Worm (Caenorhabditis elegans) whole organism, L1 larva: ENCODE data around the gene atf-4.
A peak's percentile ranks its signal among the peaks of the same experiment; 100 is the strongest.

Experiments used
- C04F5.9 ChIP-seq: sonication (generic microtip); optimal IDR thresholded peaks from 2 replicates; lab custom pipeline; 2016; ENCODE audit warnings: missing genetic modification characterization, missing compliant biosample characterization
- C16A3.4 ChIP-seq: fragments of 150-350 bp; optimal IDR thresholded peaks from 2 replicates; lab custom pipeline; 2014; ENCODE audit warnings: missing biosample characterization, missing genetic modification characterization
- Y116A8C.19 ChIP-seq: sonication (generic microtip); optimal IDR thresholded peaks from 2 replicates; lab custom pipeline; 2016; ENCODE audit warnings: missing compliant biosample characterization, missing genetic modification characterization, borderline replicate concordance
- aha-1 ChIP-seq: fragments of 150-350 bp; optimal IDR thresholded peaks from 2 replicates; lab custom pipeline; 2014; ENCODE audit warnings: missing biosample characterization, missing genetic modification characterization
- aly-2 ChIP-seq: fragments of 150-350 bp; optimal IDR thresholded peaks from 2 replicates; lab custom pipeline; 2014; ENCODE audit warnings: missing biosample characterization, missing genetic modification characterization
- ama-1 ChIP-seq: fragments of 150-350 bp; optimal IDR thresholded peaks from 2 replicates; lab custom pipeline; 2014
- blmp-1 ChIP-seq: fragments of 150-350 bp; optimal IDR thresholded peaks from 2 replicates; lab custom pipeline; 2014; ENCODE audit warnings: missing biosample characterization, missing genetic modification characterization
- ceh-63 ChIP-seq: fragments of 200-800 bp; sonication (Bioruptor generic); optimal IDR thresholded peaks from 2 replicates; lab custom pipeline; 2018; ENCODE audit warnings: mild to moderate bottlenecking, missing genetic modification characterization, missing compliant biosample characterization
- ceh-88 ChIP-seq: fragments of 200-800 bp; sonication (Bioruptor generic); IDR thresholded peaks from 2 replicates; pipeline ENCODE4 v1.3.6; 2022; ENCODE audit warnings: missing genetic modification characterization, missing compliant biosample characterization
- dpl-1 ChIP-seq, 3 experiments: fragments of 150-350 bp in 2 of 3; sonication (generic microtip) in 1 of 3; optimal IDR thresholded peaks; 2 replicates each; lab custom pipeline; 2014 to 2017; ENCODE audit warnings: missing biosample characterization in 3 of 3, missing genetic modification characterization in 3 of 3, missing genetic modification reagents in 3 of 3
- dsc-1 ChIP-seq: sonication (generic microtip); optimal IDR thresholded peaks from 2 replicates; lab custom pipeline; 2016; ENCODE audit warnings: mild to moderate bottlenecking, missing genetic modification characterization, missing compliant biosample characterization
- efl-1 ChIP-seq, 4 experiments: fragments of 150-350 bp; optimal IDR thresholded peaks in 3 of 4; peaks in 1 of 4; 1 replicate in 1 of 4; 2 replicates in 3 of 4; lab custom pipeline; 2014; ENCODE audit warnings: missing biosample characterization in 2 of 4, missing genetic modification characterization in 2 of 4, missing genetic modification reagents in 2 of 4
- egl-13 ChIP-seq: sonication (generic microtip); optimal IDR thresholded peaks from 2 replicates; lab custom pipeline; 2016; ENCODE audit warnings: missing genotype, missing genetic modification reagents, missing genetic modification characterization, missing compliant biosample characterization
- egl-27 ChIP-seq, 2 experiments: fragments of 150-350 bp in 1 of 2; sonication (generic microtip); optimal IDR thresholded peaks; 3 replicates each; lab custom pipeline; 2017 to 2018; ENCODE audit warnings: missing biosample characterization in 2 of 2, missing genetic modification characterization in 2 of 2, missing genetic modification reagents in 2 of 2
- elt-2 ChIP-seq: sonication (generic microtip); optimal IDR thresholded peaks from 2 replicates; lab custom pipeline; 2016; ENCODE audit warnings: missing genetic modification characterization, mild to moderate bottlenecking, inconsistent platforms, missing compliant biosample characterization, missing genetic modification reagents
- ets-5 ChIP-seq: fragments of 200-800 bp; sonication (Bioruptor generic); IDR thresholded peaks from 2 replicates; pipeline ENCODE4 v1.3.6; 2022; ENCODE audit warnings: missing genetic modification characterization, missing compliant biosample characterization
- fkh-10 ChIP-seq: sonication (generic microtip); optimal IDR thresholded peaks from 2 replicates; lab custom pipeline; 2017; ENCODE audit warnings: missing biosample characterization, missing genetic modification reagents, missing genetic modification characterization
- fkh-8 ChIP-seq: sonication (generic microtip); optimal IDR thresholded peaks from 2 replicates; lab custom pipeline; 2016; ENCODE audit warnings: mild to moderate bottlenecking, missing genetic modification characterization, missing compliant biosample characterization
- fos-1 ChIP-seq: fragments of 150-350 bp; optimal IDR thresholded peaks from 2 replicates; lab custom pipeline; 2014; ENCODE audit warnings: missing biosample characterization, missing genetic modification characterization
- grh-1 ChIP-seq: fragments of 200-800 bp; sonication (Bioruptor generic); IDR thresholded peaks from 2 replicates; pipeline ENCODE4 v1.3.6; 2022; ENCODE audit warnings: missing genetic modification reagents, missing genetic modification characterization, missing compliant biosample characterization
- hlh-4 ChIP-seq: sonication (generic microtip); optimal IDR thresholded peaks from 2 replicates; lab custom pipeline; 2016; ENCODE audit warnings: mild to moderate bottlenecking, missing genetic modification characterization, missing compliant biosample characterization
- hpl-2 ChIP-seq: fragments of 150-350 bp; optimal IDR thresholded peaks from 2 replicates; lab custom pipeline; 2014; ENCODE audit warnings: missing biosample characterization, missing genetic modification reagents, missing genetic modification characterization
- jun-1 ChIP-seq: fragments of 150-350 bp; optimal IDR thresholded peaks from 2 replicates; lab custom pipeline; 2014; ENCODE audit warnings: missing biosample characterization, missing genetic modification reagents, missing genetic modification characterization
- lin-14 ChIP-seq: fragments of 200-800 bp; sonication (Bioruptor generic); optimal IDR thresholded peaks from 2 replicates; lab custom pipeline; 2018; ENCODE audit warnings: mild to moderate bottlenecking, missing genetic modification characterization, moderate library complexity, missing compliant biosample characterization
- lsy-2 ChIP-seq, 2 experiments: fragments of 150-350 bp; optimal IDR thresholded peaks; 2 replicates each; lab custom pipeline; 2014; ENCODE audit warnings: missing biosample characterization in 2 of 2, missing genetic modification characterization in 2 of 2
- mab-9 ChIP-seq: fragments of 200-800 bp; sonication (Bioruptor generic); IDR thresholded peaks from 2 replicates; pipeline ENCODE4 v1.3.6; 2022; ENCODE audit warnings: missing genetic modification reagents, missing genetic modification characterization, missing compliant biosample characterization
- mef-2 ChIP-seq: fragments of 150-350 bp; optimal IDR thresholded peaks from 2 replicates; lab custom pipeline; 2014; ENCODE audit warnings: missing biosample characterization, missing genetic modification characterization
- mep-1 ChIP-seq: fragments of 150-350 bp; optimal IDR thresholded peaks from 2 replicates; lab custom pipeline; 2014; ENCODE audit warnings: missing biosample characterization, missing genetic modification characterization
- nhr-11 ChIP-seq: fragments of 150-350 bp; optimal IDR thresholded peaks from 2 replicates; lab custom pipeline; 2014; ENCODE audit warnings: missing biosample characterization, missing genetic modification characterization
- nhr-12 ChIP-seq: sonication (generic microtip); optimal IDR thresholded peaks from 2 replicates; lab custom pipeline; 2017; ENCODE audit warnings: missing biosample characterization, missing genetic modification characterization
- nhr-19 ChIP-seq: fragments of 200-800 bp; sonication (Bioruptor generic); conservative IDR thresholded peaks from 2 replicates; pipeline ENCODE4 v1.3.6; 2022; ENCODE audit warnings: missing genetic modification characterization, missing compliant biosample characterization
- nhr-20 ChIP-seq: sonication (generic microtip); optimal IDR thresholded peaks from 2 replicates; lab custom pipeline; 2016; ENCODE audit warnings: mild to moderate bottlenecking, missing genetic modification characterization, missing compliant biosample characterization
- nhr-237 ChIP-seq: fragments of 150-350 bp; optimal IDR thresholded peaks from 2 replicates; lab custom pipeline; 2014; ENCODE audit warnings: missing biosample characterization, missing genetic modification characterization
- nhr-28 ChIP-seq: fragments of 150-350 bp; optimal IDR thresholded peaks from 2 replicates; lab custom pipeline; 2014; ENCODE audit warnings: missing biosample characterization, missing genetic modification characterization
- nhr-71 ChIP-seq: sonication (generic microtip); optimal IDR thresholded peaks from 2 replicates; lab custom pipeline; 2016; ENCODE audit warnings: mild to moderate bottlenecking, missing genetic modification characterization, moderate library complexity, missing compliant biosample characterization
- nhr-76 ChIP-seq: sonication (generic microtip); optimal IDR thresholded peaks from 2 replicates; lab custom pipeline; 2017; ENCODE audit warnings: missing biosample characterization, missing genetic modification characterization
- nhr-77 ChIP-seq: fragments of 150-350 bp; optimal IDR thresholded peaks from 2 replicates; lab custom pipeline; 2014; ENCODE audit warnings: missing biosample characterization, missing genetic modification characterization
- nhr-84 ChIP-seq: sonication (generic microtip); optimal IDR thresholded peaks from 2 replicates; lab custom pipeline; 2017; ENCODE audit warnings: missing biosample characterization, missing genetic modification characterization
- nhr-85 ChIP-seq: sonication (generic microtip); peaks from one replicate; lab custom pipeline; 2016; ENCODE audit warnings: missing genetic modification characterization, inconsistent platforms, missing compliant biosample characterization
- nhr-90 ChIP-seq: sonication (generic microtip); optimal IDR thresholded peaks from 2 replicates; lab custom pipeline; 2016; ENCODE audit warnings: mild to moderate bottlenecking, missing genetic modification characterization, missing compliant biosample characterization; ENCODE audit not compliant: poor library complexity
- skn-1 ChIP-seq: fragments of 150-350 bp; optimal IDR thresholded peaks from 2 replicates; lab custom pipeline; 2014; ENCODE audit warnings: missing biosample characterization, missing genetic modification characterization
- snu-23 ChIP-seq: sonication (generic microtip); optimal IDR thresholded peaks from 2 replicates; lab custom pipeline; 2016; ENCODE audit warnings: missing genetic modification characterization, missing compliant biosample characterization
- sox-4 ChIP-seq: sonication (generic microtip); optimal IDR thresholded peaks from 2 replicates; lab custom pipeline; 2016; ENCODE audit warnings: missing genetic modification characterization, missing compliant biosample characterization
- sptf-1 ChIP-seq: fragments of 150-350 bp; optimal IDR thresholded peaks from 2 replicates; lab custom pipeline; 2014; ENCODE audit warnings: missing biosample characterization, missing genetic modification characterization
- sup-37 ChIP-seq: fragments of 200-800 bp; sonication (Bioruptor generic); optimal IDR thresholded peaks from 2 replicates; lab custom pipeline; 2018; ENCODE audit warnings: mild to moderate bottlenecking, missing genetic modification characterization, missing compliant biosample characterization
- tbx-2 ChIP-seq: sonication (generic microtip); optimal IDR thresholded peaks from 2 replicates; lab custom pipeline; 2016; ENCODE audit warnings: missing genetic modification characterization, missing compliant biosample characterization
- tlp-1 ChIP-seq: fragments of 150-350 bp; optimal IDR thresholded peaks from 2 replicates; lab custom pipeline; 2014; ENCODE audit warnings: missing biosample characterization, missing genetic modification characterization
- unc-130 ChIP-seq: fragments of 150-350 bp; optimal IDR thresholded peaks from 2 replicates; lab custom pipeline; 2017; ENCODE audit warnings: missing biosample characterization, missing genetic modification characterization, inconsistent platforms
- unc-30 ChIP-seq: sonication (generic microtip); optimal IDR thresholded peaks from 2 replicates; lab custom pipeline; 2017; ENCODE audit warnings: missing biosample characterization, missing genetic modification characterization
- unc-62 ChIP-seq: fragments of 150-350 bp; optimal IDR thresholded peaks from 2 replicates; lab custom pipeline; 2014; ENCODE audit warnings: missing biosample characterization, missing genetic modification reagents, missing genetic modification characterization
- unc-98 ChIP-seq: fragments of 200-800 bp; sonication (Bioruptor generic); IDR thresholded peaks from 2 replicates; pipeline ENCODE4 v1.3.6; 2022; ENCODE audit warnings: missing genetic modification characterization, missing compliant biosample characterization
- vab-15 ChIP-seq: sonication (generic microtip); optimal IDR thresholded peaks from 2 replicates; lab custom pipeline; 2017; ENCODE audit warnings: missing genotype, mild to moderate bottlenecking, missing genetic modification characterization, missing compliant biosample characterization
- xbp-1 ChIP-seq: sonication (generic microtip); optimal IDR thresholded peaks from 2 replicates; lab custom pipeline; 2016; ENCODE audit warnings: missing genetic modification characterization, missing compliant biosample characterization
- ztf-11 ChIP-seq, 2 experiments: sonication (generic microtip); optimal IDR thresholded peaks; 2 replicates each; lab custom pipeline; 2016 to 2017; ENCODE audit warnings: missing genetic modification characterization in 2 of 2, missing biosample characterization in 1 of 2, missing compliant biosample characterization in 1 of 2

Gene atf-4

DNA sequence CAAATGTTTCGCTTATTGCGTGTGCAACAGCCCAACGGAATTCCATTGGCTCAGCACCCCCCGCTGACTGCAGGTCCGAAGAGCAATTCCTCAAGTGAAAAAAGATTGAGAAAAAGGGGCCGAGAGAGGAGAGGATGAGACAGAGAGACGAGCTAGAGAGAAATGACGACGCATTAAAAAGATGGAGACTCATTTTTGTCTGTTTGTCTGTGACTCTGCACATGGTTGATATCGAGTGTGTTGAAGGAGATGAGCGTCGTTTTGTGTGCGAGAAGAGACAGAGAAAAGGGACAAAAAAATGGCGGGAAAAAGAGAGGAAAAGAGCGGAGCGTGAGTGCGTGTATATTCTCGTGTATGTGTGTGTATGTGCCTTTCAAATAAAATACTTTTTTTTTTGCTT, 30.4 kb upstream of the atf-4 start (continued):
- TF ChIP-seq nhr-90 (tag; lab: Kevin White, UChicago) = peak; percentile 57
- no peak for TF ChIP-seq hlh-4 (tag; lab: Kevin White, UChicago)
- TF ChIP-seq nhr-77 (tag; lab: Kevin White, UChicago) = peak; percentile 94
- TF ChIP-seq nhr-11 (tag; lab: Kevin White, UChicago) = peak; percentile 54
- peak; percentile 63 for TF ChIP-seq blmp-1 (tag; lab: Kevin White, UChicago)
- TF ChIP-seq elt-2 = peak; percentile 43
- peak; percentile 46 for TF ChIP-seq unc-130 (tag; lab: Kevin White, UChicago)
- TF ChIP-seq mef-2 (tag; lab: Kevin White, UChicago) = peak; percentile 66
- peak; percentile 81 for TF ChIP-seq egl-13 (tag; lab: Kevin White, UChicago)
- peak; percentile 53 to 56 for TF ChIP-seq egl-27 (tag; optimal IDR thresholded peaks at IDR 0.05; lab: Kevin White, UChicago)
- TF ChIP-seq dpl-1 (GFP tag; optimal IDR thresholded peaks at IDR 0.05; lab: Kevin White, UChicago) = peak; percentile 74 to 86 (median 75)
- no peak for TF ChIP-seq vab-15 (tag; lab: Kevin White, UChicago)
- no peak for TF ChIP-seq Y116A8C.19 (tag; lab: Kevin White, UChicago)
- peak; percentile 86 for TF ChIP-seq nhr-85 (tag; lab: Kevin White, UChicago)
- peak; percentile 94 for TF ChIP-seq fkh-10 (GFP tag; lab: Kevin White, UChicago)
- no peak for TF ChIP-seq ets-5 (GFP tag; lab: Robert Waterston, UW)
- peak; percentile 71 for TF ChIP-seq nhr-237 (tag; lab: Kevin White, UChicago)
- no peak for TF ChIP-seq nhr-76
- TF ChIP-seq hpl-2 = no peak
- TF ChIP-seq unc-98 = no peak
- TF ChIP-seq nhr-71 = peak; percentile 96
- TF ChIP-seq tlp-1 (tag; lab: Kevin White, UChicago) = no peak
- peak; percentile 78 for TF ChIP-seq nhr-19 (GFP tag; lab: Robert Waterston, UW)
- TF ChIP-seq dsc-1 (tag; lab: Kevin White, UChicago) = peak; percentile 82
- no peak for TF ChIP-seq sptf-1 (tag; lab: Kevin White, UChicago)
- TF ChIP-seq mep-1 (tag; lab: Kevin White, UChicago) = peak; percentile 89
- TF ChIP-seq lsy-2 (tag; optimal IDR thresholded peaks at IDR 0.05; lab: Kevin White, UChicago) = peak; percentile 63 to 92
- TF ChIP-seq skn-1 = peak; percentile 87
- no peak; the same call in 1 of the 2 replicates for TF ChIP-seq ceh-88 (GFP tag; lab: Robert Waterston, UW)
- no peak for TF ChIP-seq aha-1 (tag; lab: Kevin White, UChicago)
- peak; percentile 92 for TF ChIP-seq tbx-2 (tag; lab: Kevin White, UChicago)
- peak; percentile 21 for TF ChIP-seq sox-4
- no peak for TF ChIP-seq unc-30 (tag; lab: Kevin White, UChicago)
- peak; percentile 32 for TF ChIP-seq aly-2 (tag; lab: Kevin White, UChicago)
- peak; percentile 85 for TF ChIP-seq xbp-1 (tag; lab: Kevin White, UChicago)
- TF ChIP-seq lin-14 (GFP tag; lab: Kevin White, UChicago) = peak; percentile 99
- peak; percentile 91 for TF ChIP-seq nhr-20 (tag; lab: Kevin White, UChicago)
- TF ChIP-seq mab-9 = peak; percentile 40; the same call in 1 of the 2 replicates
- TF ChIP-seq jun-1 (tag; lab: Kevin White, UChicago) = peak; percentile 89
- no peak for TF ChIP-seq nhr-84 (tag; lab: Kevin White, UChicago)
- TF ChIP-seq ztf-11 (tag; optimal IDR thresholded peaks at IDR 0.05; lab: Kevin White, UChicago) = peak in 1 of 2 experiments; percentile 14
- TF ChIP-seq grh-1 = no peak
- no peak for TF ChIP-seq unc-62 (GFP tag; lab: Kevin White, UChicago)
- TF ChIP-seq ceh-63 = no peak
- peak; percentile 77 to 94 for TF ChIP-seq efl-1 (optimal IDR thresholded peaks at IDR 0.05; lab: Kevin White, UChicago)
- TF ChIP-seq efl-1 (GFP tag; optimal IDR thresholded peaks at IDR 0.05 in 1 of 2; lab: Kevin White, UChicago) = peak; percentile 67 to 96
- no peak for TF ChIP-seq C04F5.9 (tag; lab: Kevin White, UChicago)
- TF ChIP-seq fkh-8 = peak; percentile 87
- peak; percentile 6 for TF ChIP-seq ama-1 (lab: Kevin White, UChicago)
- TF ChIP-seq C16A3.4 (tag; lab: Kevin White, UChicago) = peak; percentile 86
- peak; percentile 38 for TF ChIP-seq sup-37 (GFP tag; lab: Kevin White, UChicago)
- TF ChIP-seq nhr-12 = no peak
- TF ChIP-seq snu-23 = peak; percentile 96
- TF ChIP-seq nhr-28 (tag; lab: Kevin White, UChicago) = no peak
- peak; percentile 91 for TF ChIP-seq fos-1 (tag; lab: Kevin White, UChicago)
